Worm (Caenorhabditis elegans) whole organism, L4 larva: Measurements from ENCODE around the gene Y53G8AM.8.

Source experiments
- D1046.2 ChIP-seq: fragments of 200-800 bp; sonication (Bioruptor generic); IDR thresholded peaks from 2 replicates; pipeline ENCODE4 v1.3.6; 2022; ENCODE audit warnings: missing genetic modification characterization, missing compliant biosample characterization
- F37D6.2 ChIP-seq: sonication (generic microtip); optimal IDR thresholded peaks from 2 replicates; lab custom pipeline; 2016; ENCODE audit warnings: mild to moderate bottlenecking, missing genetic modification characterization, missing compliant biosample characterization
- T20F7.1 ChIP-seq: fragments of 200-800 bp; sonication (Bioruptor generic); optimal IDR thresholded peaks from 2 replicates; lab custom pipeline; 2018; ENCODE audit warnings: mild to moderate bottlenecking, missing genetic modification characterization, missing compliant biosample characterization
- T26A8.4 ChIP-seq: fragments of 200-800 bp; sonication (Bioruptor generic); IDR thresholded peaks from 2 replicates; pipeline ENCODE4 v1.3.6; 2022; ENCODE audit warnings: missing genetic modification characterization, missing compliant biosample characterization
- Y48G9A.11 ChIP-seq: fragments of 200-800 bp; sonication (Bioruptor generic); IDR thresholded peaks from 2 replicates; pipeline ENCODE4 v1.3.6; 2022; ENCODE audit warnings: missing genetic modification reagents, missing genetic modification characterization, missing compliant biosample characterization
- Y75B8A.6 ChIP-seq: fragments of 200-800 bp; sonication (Bioruptor generic); IDR thresholded peaks from 2 replicates; pipeline ENCODE4 v1.3.6; 2022; ENCODE audit warnings: missing genetic modification reagents, missing genetic modification characterization, missing compliant biosample characterization
- aha-1 ChIP-seq: fragments of 150-350 bp; peaks from one replicate; lab custom pipeline; 2014; ENCODE audit warnings: missing biosample characterization, missing genetic modification characterization
- attf-4 ChIP-seq: sonication (generic microtip); optimal IDR thresholded peaks from 3 replicates; lab custom pipeline; 2017; ENCODE audit warnings: missing biosample characterization, missing genetic modification characterization
- ceh-32 ChIP-seq: sonication (generic microtip); optimal IDR thresholded peaks from 2 replicates; lab custom pipeline; 2016; ENCODE audit warnings: mild to moderate bottlenecking, missing genetic modification characterization, missing compliant biosample characterization; ENCODE audit not compliant: poor library complexity
- ceh-62 ChIP-seq: sonication (generic microtip); optimal IDR thresholded peaks from 2 replicates; lab custom pipeline; 2017; ENCODE audit warnings: missing biosample characterization, missing genetic modification characterization
- cey-2 ChIP-seq: sonication (generic microtip); optimal IDR thresholded peaks from 3 replicates; lab custom pipeline; 2017; ENCODE audit warnings: missing genetic modification characterization, mild to moderate bottlenecking, missing compliant biosample characterization, antibody characterized with exemption, borderline replicate concordance; ENCODE audit not compliant: insufficient read depth
- daf-16 ChIP-seq, 3 experiments: sonication (generic microtip); optimal IDR thresholded peaks; 2 replicates each; lab custom pipeline; 2016 to 2017; ENCODE audit warnings: missing genetic modification characterization in 3 of 3, missing genetic modification reagents in 3 of 3, mild to moderate bottlenecking in 2 of 3, missing compliant biosample characterization in 2 of 3, missing biosample characterization in 1 of 3, moderate library complexity in 1 of 3
- daf-19 ChIP-seq: fragments of 200-800 bp; sonication (Bioruptor generic); conservative IDR thresholded peaks from 2 replicates; pipeline ENCODE4 v1.3.6; 2022; ENCODE audit warnings: missing genetic modification characterization, missing compliant biosample characterization
- daf-8 ChIP-seq: fragments of 200-800 bp; sonication (Bioruptor generic); IDR thresholded peaks from 2 replicates; pipeline ENCODE4 v1.3.6; 2022; ENCODE audit warnings: missing genetic modification characterization, missing compliant biosample characterization
- dmd-6 ChIP-seq: fragments of 200-800 bp; sonication (Bioruptor generic); IDR thresholded peaks from 2 replicates; pipeline ENCODE4 v1.3.6; 2022; ENCODE audit warnings: missing genetic modification reagents, missing genetic modification characterization, missing compliant biosample characterization
- egl-43 ChIP-seq: fragments of 200-800 bp; sonication (Bioruptor generic); IDR thresholded peaks from 2 replicates; pipeline ENCODE4 v1.3.6; 2022; ENCODE audit warnings: missing genetic modification reagents, missing genetic modification characterization, missing compliant biosample characterization
- fos-1 ChIP-seq: fragments of 150-350 bp; optimal IDR thresholded peaks from 2 replicates; lab custom pipeline; 2014; ENCODE audit warnings: missing biosample characterization, missing genetic modification characterization
- hlh-30 ChIP-seq: sonication (generic microtip); optimal IDR thresholded peaks from 2 replicates; lab custom pipeline; 2017; ENCODE audit warnings: antibody characterized with exemption, mild to moderate bottlenecking, missing genetic modification characterization, missing compliant biosample characterization; ENCODE audit not compliant: insufficient read depth
- hmg-1.1 ChIP-seq: fragments of 200-800 bp; sonication (Bioruptor generic); IDR thresholded peaks from 2 replicates; pipeline ENCODE4 v1.3.6; 2022; ENCODE audit warnings: missing genetic modification reagents, missing genetic modification characterization, missing compliant biosample characterization
- lim-7 ChIP-seq: fragments of 200-800 bp; sonication (Bioruptor generic); IDR thresholded peaks from 2 replicates; pipeline ENCODE4 v1.3.6; 2022; ENCODE audit warnings: missing genetic modification characterization, missing compliant biosample characterization
- lin-29 ChIP-seq: fragments of 200-800 bp; sonication (Bioruptor generic); IDR thresholded peaks from 2 replicates; pipeline ENCODE4 v1.3.6; 2022; ENCODE audit warnings: missing genetic modification reagents, missing genetic modification characterization, missing compliant biosample characterization
- lin-39 ChIP-seq: fragments of 150-350 bp; optimal IDR thresholded peaks from 2 replicates; lab custom pipeline; 2014; ENCODE audit warnings: missing biosample characterization, missing genetic modification reagents, missing genetic modification characterization
- lir-3 ChIP-seq: sonication (generic microtip); optimal IDR thresholded peaks from 2 replicates; lab custom pipeline; 2016; ENCODE audit warnings: mild to moderate bottlenecking, missing genetic modification characterization, missing compliant biosample characterization
- madf-9 ChIP-seq: fragments of 200-800 bp; sonication (Bioruptor generic); conservative IDR thresholded peaks from 2 replicates; pipeline ENCODE4 v1.3.6; 2022; ENCODE audit warnings: missing genetic modification reagents, missing genetic modification characterization, missing compliant biosample characterization
- mdt-29 ChIP-seq: fragments of 200-800 bp; sonication (Bioruptor generic); IDR thresholded peaks from 2 replicates; pipeline ENCODE4 v1.3.6; 2022; ENCODE audit warnings: missing genetic modification reagents, missing genetic modification characterization, missing compliant biosample characterization
- mep-1 ChIP-seq: fragments of 150-350 bp; sonication (generic microtip); optimal IDR thresholded peaks from 3 replicates; lab custom pipeline; 2014; ENCODE audit warnings: missing biosample characterization, missing genetic modification characterization
- mxl-3 ChIP-seq: fragments of 200-800 bp; sonication (Bioruptor generic); optimal IDR thresholded peaks from 2 replicates; lab custom pipeline; 2018; ENCODE audit warnings: mild to moderate bottlenecking, missing genetic modification characterization, missing compliant biosample characterization
- nhr-102 ChIP-seq: sonication (generic microtip); optimal IDR thresholded peaks from 2 replicates; lab custom pipeline; 2016; ENCODE audit warnings: mild to moderate bottlenecking, missing genetic modification characterization, moderate library complexity, missing compliant biosample characterization
- nhr-11 ChIP-seq: fragments of 150-350 bp; optimal IDR thresholded peaks from 2 replicates; lab custom pipeline; 2014; ENCODE audit warnings: missing biosample characterization, missing genetic modification characterization
- nhr-111 ChIP-seq: fragments of 200-800 bp; sonication (Bioruptor generic); optimal IDR thresholded peaks from 2 replicates; lab custom pipeline; 2018; ENCODE audit warnings: mild to moderate bottlenecking, missing genetic modification characterization, missing compliant biosample characterization
- nhr-6 ChIP-seq: fragments of 150-350 bp; optimal IDR thresholded peaks from 2 replicates; lab custom pipeline; 2014; ENCODE audit warnings: missing biosample characterization, missing genetic modification characterization
- nhr-76 ChIP-seq: fragments of 150-350 bp; optimal IDR thresholded peaks from 2 replicates; lab custom pipeline; 2014; ENCODE audit warnings: missing biosample characterization, missing genetic modification characterization
- pha-4 ChIP-seq, 2 experiments: fragments of 150-350 bp in 1 of 2; fragments of 200-800 bp in 1 of 2; sonication (Bioruptor generic) in 1 of 2; IDR thresholded peaks in 1 of 2; optimal IDR thresholded peaks in 1 of 2; 2 replicates each; pipeline versions ENCODE4 v1.3.6 to Lab custom; 2014 to 2022; ENCODE audit warnings: missing genetic modification characterization in 2 of 2, missing genetic modification reagents in 2 of 2, missing biosample characterization in 1 of 2, missing compliant biosample characterization in 1 of 2
- pqm-1 ChIP-seq: sonication (generic microtip); optimal IDR thresholded peaks from 2 replicates; lab custom pipeline; 2017; ENCODE audit warnings: missing biosample characterization, missing genetic modification characterization
- saeg-2 ChIP-seq: fragments of 200-800 bp; sonication (Bioruptor generic); IDR thresholded peaks from 2 replicates; pipeline ENCODE4 v1.3.6; 2022; ENCODE audit warnings: missing genetic modification reagents, missing genetic modification characterization, missing compliant biosample characterization
- sdz-12 ChIP-seq: fragments of 200-800 bp; sonication (Bioruptor generic); optimal IDR thresholded peaks from 2 replicates; lab custom pipeline; 2018; ENCODE audit warnings: mild to moderate bottlenecking, missing genetic modification characterization, missing compliant biosample characterization
- snpc-4 ChIP-seq: fragments of 150-350 bp; optimal IDR thresholded peaks from 2 replicates; lab custom pipeline; 2014; ENCODE audit warnings: missing biosample characterization, missing genetic modification characterization
- spr-1 ChIP-seq: sonication (generic microtip); optimal IDR thresholded peaks from 2 replicates; lab custom pipeline; 2016; ENCODE audit warnings: mild to moderate bottlenecking, missing genetic modification characterization, missing compliant biosample characterization
- tra-1 ChIP-seq: fragments of 200-800 bp; sonication (Bioruptor generic); IDR thresholded peaks from 2 replicates; pipeline ENCODE4 v1.3.6; 2022; ENCODE audit warnings: missing genetic modification reagents, missing genetic modification characterization, missing compliant biosample characterization
- unc-39 ChIP-seq: sonication (generic microtip); optimal IDR thresholded peaks from 2 replicates; lab custom pipeline; 2017; ENCODE audit warnings: missing biosample characterization, missing genetic modification characterization
- unc-62 ChIP-seq, 3 experiments: fragments of 150-350 bp in 1 of 3; sonication (generic microtip); optimal IDR thresholded peaks in 2 of 3; peaks in 1 of 3; 1 replicate in 1 of 3; 2 replicates in 2 of 3; lab custom pipeline; 2014 to 2017; ENCODE audit warnings: missing biosample characterization in 3 of 3, missing genetic modification characterization in 3 of 3, missing genetic modification reagents in 3 of 3, missing genotype in 1 of 3
- vab-7 ChIP-seq: fragments of 200-800 bp; sonication (Bioruptor generic); IDR thresholded peaks from 2 replicates; pipeline ENCODE4 v1.3.6; 2022; ENCODE audit warnings: missing genetic modification reagents, missing genetic modification characterization, missing compliant biosample characterization
- zag-1 ChIP-seq: fragments of 150-350 bp; optimal IDR thresholded peaks from 2 replicates; lab custom pipeline; 2014; ENCODE audit warnings: missing biosample characterization, missing genetic modification characterization
- zfp-2 ChIP-seq: sonication (generic microtip); optimal IDR thresholded peaks from 2 replicates; lab custom pipeline; 2016; ENCODE audit warnings: mild to moderate bottlenecking, missing genetic modification characterization, missing compliant biosample characterization
- zfp-3 ChIP-seq: fragments of 200-800 bp; sonication (Bioruptor generic); conservative IDR thresholded peaks from 2 replicates; pipeline ENCODE4 v1.3.6; 2022; ENCODE audit warnings: missing genetic modification reagents, missing genetic modification characterization, missing compliant biosample characterization
- zip-11 ChIP-seq: fragments of 200-800 bp; sonication (Bioruptor generic); IDR thresholded peaks from 2 replicates; pipeline ENCODE4 v1.3.6; 2022; ENCODE audit warnings: missing genetic modification characterization, missing compliant biosample characterization
- zip-2 ChIP-seq: fragments of 150-350 bp; optimal IDR thresholded peaks from 2 replicates; lab custom pipeline; 2014; ENCODE audit warnings: missing biosample characterization, missing genetic modification characterization

Y53G8AM.8 gene

DNA sequence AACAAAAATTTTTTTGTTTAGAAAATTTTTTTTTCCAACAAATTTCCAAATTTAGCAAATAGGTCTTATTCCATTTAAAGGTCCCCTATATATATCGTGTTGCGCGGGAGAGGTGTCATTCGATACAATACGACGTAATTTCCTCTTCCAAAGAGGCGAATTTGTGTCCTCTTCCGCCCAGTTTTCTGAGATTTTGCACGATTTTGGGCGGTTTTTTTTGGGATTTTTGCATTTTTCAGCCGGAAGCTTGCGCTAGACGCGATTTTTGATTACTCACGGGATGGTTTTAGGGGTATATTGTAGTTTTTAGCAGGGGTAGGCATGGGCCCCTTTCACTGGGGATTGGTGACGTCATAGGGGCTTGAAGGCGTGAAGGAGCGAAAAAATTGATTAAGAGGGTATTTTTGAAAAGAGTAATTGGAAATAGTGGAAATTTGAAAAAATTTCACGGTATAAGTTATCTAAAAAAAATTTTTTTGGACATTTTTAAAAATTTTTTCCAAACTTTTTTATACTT lies 27.9 kb downstream of the Y53G8AM.8 start, which contains the start of gene Y53G8AL.4:
TSS of gene Y53G8AL.4 (minus strand) at position 51 of the 517 bp plus-strand sequence.
- TF ChIP-seq spr-1 (tag; lab: Kevin White, UChicago), result no peak
- TF ChIP-seq aha-1 (tag; lab: Kevin White, UChicago), result peak; percentile 66
- no peak for TF ChIP-seq lin-39 (tag; lab: Kevin White, UChicago)
- no peak for TF ChIP-seq D1046.2
- no peak for TF ChIP-seq saeg-2

DNA sequence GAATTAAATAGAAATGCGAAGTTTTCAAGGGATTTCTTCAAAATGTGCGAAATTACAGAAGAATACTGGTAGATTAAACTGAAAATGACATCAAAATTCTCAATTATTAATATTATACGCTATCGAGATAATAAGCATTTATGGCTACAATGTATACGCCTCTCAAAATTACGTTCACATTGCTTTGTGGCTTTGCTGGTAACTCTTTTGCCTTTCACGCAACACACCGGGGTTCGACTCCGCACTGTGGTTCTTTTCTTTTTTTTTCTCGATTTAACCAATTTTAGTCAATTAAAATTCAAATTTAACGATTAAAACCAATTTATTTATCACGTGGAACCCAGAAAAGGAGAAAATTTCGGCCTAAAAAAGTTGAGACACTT lies 29.5 kb downstream of the Y53G8AM.8 start:
- TF ChIP-seq sdz-12 (GFP tag; lab: Kevin White, UChicago) (peak; percentile 16), D1046.2 (peak; percentile 84), unc-39 (tag; lab: Kevin White, UChicago) (no peak), zag-1 (tag; lab: Kevin White, UChicago) (no peak), lir-3 (tag; lab: Kevin White, UChicago) (peak; percentile 52), nhr-102 (tag; lab: Kevin White, UChicago) (peak; percentile 54), saeg-2 (0 out of 2 replicates have a peak, but pooled peaks have one; percentile 38), nhr-6 (no peak), nhr-76 (tag; lab: Kevin White, UChicago) (no peak), nhr-111 (no peak), Y48G9A.11 (GFP tag; lab: Robert Waterston, UW) (no peak), zfp-2 (tag; lab: Kevin White, UChicago) (peak; percentile 3), daf-16 (GFP tag; optimal IDR thresholded peaks at IDR 0.05; lab: Kevin White, UChicago) (peak; percentile 25 to 74), daf-16 (tag; optimal IDR thresholded peaks at IDR 0.05; lab: Kevin White, UChicago) (peak; percentile 46), dmd-6 (GFP tag; lab: Robert Waterston, UW) (peak; percentile 53), zip-2 (tag; lab: Kevin White, UChicago) (no peak), fos-1 (tag; lab: Kevin White, UChicago) (no peak), cey-2 (tag; lab: Kevin White, UChicago) (no peak), unc-62 (GFP tag; optimal IDR thresholded peaks at IDR 0.05 in 1 of 2; lab: Kevin White, UChicago) (no peak), unc-62 (tag; optimal IDR thresholded peaks at IDR 0.05; lab: Kevin White, UChicago) (no peak), lim-7 (GFP tag; lab: Robert Waterston, UW) (peak; percentile 93), Y75B8A.6 (GFP tag; lab: Robert Waterston, UW) (peak; percentile 58; the same call in 1 of the 2 replicates), mdt-29 (GFP tag; lab: Robert Waterston, UW) (peak; percentile 57; the same call in 1 of the 2 replicates), attf-4 (tag; lab: Kevin White, UChicago) (no peak), T20F7.1 (GFP tag; lab: Kevin White, UChicago) (no peak), tra-1 (peak; percentile 83), nhr-11 (tag; lab: Kevin White, UChicago) (no peak), ceh-32 (no peak), mep-1 (tag; lab: Kevin White, UChicago) (peak; percentile 23), daf-19 (GFP tag; lab: Robert Waterston, UW) (0 out of 2 replicates have a peak, but pooled peaks have one; percentile 54), pha-4 (GFP tag; IDR thresholded peaks at IDR 0.05; lab: Robert Waterston, UW) (peak; percentile 86), pha-4 (tag; optimal IDR thresholded peaks at IDR 0.05; lab: Kevin White, UChicago) (no peak), daf-8 (GFP tag; lab: Robert Waterston, UW) (no peak), hlh-30 (tag; lab: Kevin White, UChicago) (no peak), ceh-62 (tag; lab: Kevin White, UChicago) (no peak), lin-29 (GFP tag; lab: Robert Waterston, UW) (0 out of 2 replicates have a peak, but pooled peaks have one; percentile 33), madf-9 (GFP tag; lab: Robert Waterston, UW) (peak; percentile 83), T26A8.4 (GFP tag; lab: Robert Waterston, UW) (peak; percentile 74), snpc-4 (no peak), hmg-1.1 (GFP tag; lab: Robert Waterston, UW) (peak; percentile 37), zip-11 (GFP tag; lab: Robert Waterston, UW) (no peak), zfp-3 (GFP tag; lab: Robert Waterston, UW) (0 out of 2 replicates have a peak, but pooled peaks have one; percentile 7), vab-7 (GFP tag; lab: Robert Waterston, UW) (peak; percentile 82), F37D6.2 (tag; lab: Kevin White, UChicago) (no peak), pqm-1 (no peak), mxl-3 (GFP tag; lab: Kevin White, UChicago) (no peak), egl-43 (GFP tag; lab: Robert Waterston, UW) (peak; percentile 87)
